Fruit fly (Drosophila melanogaster) whole organism: ENCODE measurements around the gene CG3222.

Source experiments
- CG8478 ChIP-seq: fragments of >200 bp; optimal IDR thresholded peaks from 2 replicates; lab custom pipeline; 2018; ENCODE audit warnings: inconsistent platforms
- Dll ChIP-seq: fragments of >200 bp; optimal IDR thresholded peaks from 2 replicates; lab custom pipeline; 2017
- pan ChIP-seq: fragments of >200 bp; optimal IDR thresholded peaks from 2 replicates; lab custom pipeline; 2017
- psq ChIP-seq: fragments of >200 bp; optimal IDR thresholded peaks from 2 replicates; lab custom pipeline; 2017
- usp ChIP-seq: fragments of >200 bp; optimal IDR thresholded peaks from 2 replicates; lab custom pipeline; 2017; ENCODE audit warnings: missing biosample characterization, missing genetic modification characterization, mixed read lengths

dm6 chr3L:9552190-9552809, 46.5 kb upstream of the CG3222 start:
- TF ChIP-seq usp (no peak), psq (no peak), CG8478 (lab: Kevin White, UChicago) (no peak), pan (lab: Kevin White, UChicago) (no peak), Dll (lab: Kevin White, UChicago) (no peak)
